Worm (Caenorhabditis elegans): Measurements from ENCODE around the gene str-30.

Gene str-30

ce11 chrV:3743172-3743626 lies 18.3 kb downstream of the str-30 start, which contains the start of gene mtm-9 (continued):
- TF ChIP-seq sma-9 (GFP tag; optimal IDR thresholded peaks at IDR 0.05): no peak
- no peak for TF ChIP-seq sma-9 (tag; optimal IDR thresholded peaks at IDR 0.05)

ce11 chrV:3750328-3750727 lies 25.5 kb downstream of the str-30 start:
- TF ChIP-seq elt-3 (tag; optimal IDR thresholded peaks at IDR 0.05): no peak
- no peak for TF ChIP-seq nhr-21 (tag; optimal IDR thresholded peaks at IDR 0.05)
- TF ChIP-seq lin-13 (GFP tag; optimal IDR thresholded peaks at IDR 0.05): no peak
- TF ChIP-seq blmp-1 (tag; optimal IDR thresholded peaks at IDR 0.05; ENCODE audit: insufficient read depth): no peak
- TF ChIP-seq nhr-129 (tag; optimal IDR thresholded peaks at IDR 0.05): no peak
- TF ChIP-seq gmeb-1 (tag; optimal IDR thresholded peaks at IDR 0.05): no peak
- no peak for TF ChIP-seq zag-1 (tag; optimal IDR thresholded peaks at IDR 0.05)
- TF ChIP-seq mbf-1 (tag; optimal IDR thresholded peaks at IDR 0.05): no peak
- TF ChIP-seq nhr-10 (tag; optimal IDR thresholded peaks at IDR 0.05): no peak
- no peak for TF ChIP-seq ceh-82 (tag; optimal IDR thresholded peaks at IDR 0.05)
- TF ChIP-seq nhr-77 (tag; optimal IDR thresholded peaks at IDR 0.05): no peak
- no peak for TF ChIP-seq Y55F3AM.14 (GFP tag; optimal IDR thresholded peaks at IDR 0.05)
- no peak for TF ChIP-seq dmd-4 (tag; optimal IDR thresholded peaks at IDR 0.05)
- no peak for TF ChIP-seq nhr-237 (tag; optimal IDR thresholded peaks at IDR 0.05)
- no peak for TF ChIP-seq lin-39 (tag; optimal IDR thresholded peaks at IDR 0.05)

- no peak for TF ChIP-seq ama-1 (optimal IDR thresholded peaks at IDR 0.05)
- no peak for TF ChIP-seq lin-13 (GFP tag; optimal IDR thresholded peaks at IDR 0.05)
- no peak for TF ChIP-seq nhr-12 (tag; optimal IDR thresholded peaks at IDR 0.05)
- TF ChIP-seq Y55F3AM.14 (GFP tag; optimal IDR thresholded peaks at IDR 0.05): no peak
- no peak for TF ChIP-seq ztf-1 (GFP tag; conservative IDR thresholded peaks at IDR 0.05)
- peak; percentile 38 for TF ChIP-seq nhr-25 (tag; optimal IDR thresholded peaks at IDR 0.05)
- TF ChIP-seq lsy-2 (tag; optimal IDR thresholded peaks at IDR 0.05): peak in 1 of 2 experiments; percentile 43
- no peak for TF ChIP-seq sma-9 (GFP tag; optimal IDR thresholded peaks at IDR 0.05)
- no peak for TF ChIP-seq sma-9 (tag; optimal IDR thresholded peaks at IDR 0.05)
- no peak for TF ChIP-seq unc-39 (tag; optimal IDR thresholded peaks at IDR 0.05)
- TF ChIP-seq F13H6.1 (tag; optimal IDR thresholded peaks at IDR 0.05): peak; percentile 44
- peak; percentile 46 for TF ChIP-seq C34F6.9 (tag; optimal IDR thresholded peaks at IDR 0.05)
- no peak for TF ChIP-seq sma-3 (GFP tag; optimal IDR thresholded peaks at IDR 0.05)
- no peak for TF ChIP-seq peb-1 (tag; optimal IDR thresholded peaks at IDR 0.05)
- no peak for TF ChIP-seq skn-1 (tag; optimal IDR thresholded peaks at IDR 0.05)
- TF ChIP-seq nhr-129 (tag; optimal IDR thresholded peaks at IDR 0.05): no peak
- TF ChIP-seq crh-2 (tag; optimal IDR thresholded peaks at IDR 0.05): peak; percentile 44
- peak; percentile 41 for TF ChIP-seq gmeb-1 (tag; optimal IDR thresholded peaks at IDR 0.05)
- TF ChIP-seq zag-1 (tag; optimal IDR thresholded peaks at IDR 0.05): no peak
- TF ChIP-seq nhr-11 (tag; optimal IDR thresholded peaks at IDR 0.05): no peak
- peak; percentile 28 for TF ChIP-seq unc-55 (GFP tag; optimal IDR thresholded peaks at IDR 0.05)
- TF ChIP-seq nhr-21 (tag; optimal IDR thresholded peaks at IDR 0.05): peak; percentile 18
- TF ChIP-seq elt-3 (tag; optimal IDR thresholded peaks at IDR 0.05): no peak
- TF ChIP-seq mbf-1 (tag; optimal IDR thresholded peaks at IDR 0.05): no peak
Observed at ce11 chrV:3756887-3757286, 32.0 kb downstream of the str-30 start, which contains the start of gene gid-7. TSS of gene gid-7 (minus strand) at chrV:3757074.

ce11 chrV:3759419-3759915 lies 34.6 kb downstream of the str-30 start, which contains the start of gene chk-1:
TSS of gene chk-1 (minus strand) at chrV:3759469.
- TF ChIP-seq sma-3 (GFP tag; optimal IDR thresholded peaks at IDR 0.05) (peak; percentile 54), sma-9 (GFP tag; optimal IDR thresholded peaks at IDR 0.05) (peak; percentile 59), sma-9 (tag; optimal IDR thresholded peaks at IDR 0.05) (no peak), C34F6.9 (tag; optimal IDR thresholded peaks at IDR 0.05) (peak; percentile 81), nhr-25 (tag; optimal IDR thresholded peaks at IDR 0.05) (peak; percentile 61), F13H6.1 (tag; optimal IDR thresholded peaks at IDR 0.05) (peak; percentile 49), nhr-129 (tag; optimal IDR thresholded peaks at IDR 0.05) (peak; percentile 58), R02D3.7 (tag; optimal IDR thresholded peaks at IDR 0.05) (peak; percentile 90), snpc-4 (tag; optimal IDR thresholded peaks at IDR 0.05) (peak; percentile 41), mab-5 (tag; optimal IDR thresholded peaks at IDR 0.05) (peak; percentile 12), ztf-4 (tag; optimal IDR thresholded peaks at IDR 0.05) (peak; percentile 6), fos-1 (tag; optimal IDR thresholded peaks at IDR 0.05) (peak; percentile 54), ztf-1 (GFP tag; conservative IDR thresholded peaks at IDR 0.05) (no peak), Y55F3AM.14 (GFP tag; optimal IDR thresholded peaks at IDR 0.05) (no peak), gmeb-1 (tag; optimal IDR thresholded peaks at IDR 0.05) (peak; percentile 92), lin-11 (tag; optimal IDR thresholded peaks at IDR 0.05) (peak; percentile 40), nhr-21 (tag; optimal IDR thresholded peaks at IDR 0.05) (peak; percentile 42), skn-1 (tag; optimal IDR thresholded peaks at IDR 0.05) (no peak), nhr-23 (tag; optimal IDR thresholded peaks at IDR 0.05) (no peak), unc-55 (GFP tag; optimal IDR thresholded peaks at IDR 0.05) (peak; percentile 82), ceh-82 (tag; optimal IDR thresholded peaks at IDR 0.05) (no peak), crh-2 (tag; optimal IDR thresholded peaks at IDR 0.05) (peak; percentile 69), lsy-2 (tag; optimal IDR thresholded peaks at IDR 0.05) (peak; percentile 30 to 83)
